Fruit fly (Drosophila melanogaster): ENCODE results near the gene Vha16-5.

Vha16-5 gene

dm6 chr2L:10689221-10690034 lies 47.4 kb downstream of the Vha16-5 start, which contains the start of gene CG7294:
Gene CG7294, minus strand, starts transcription at chr2L:10689271.
- TF ChIP-seq Dll (optimal IDR thresholded peaks at IDR 0.05) = no peak
- no peak for TF ChIP-seq psq (optimal IDR thresholded peaks at IDR 0.05)
- no peak for TF ChIP-seq CG8478 (optimal IDR thresholded peaks at IDR 0.05)
- no peak for TF ChIP-seq pan (optimal IDR thresholded peaks at IDR 0.05)
- no peak for TF ChIP-seq usp (GFP tag; optimal IDR thresholded peaks at IDR 0.05)
- no peak for TF ChIP-seq EcR (GFP tag; optimal IDR thresholded peaks at IDR 0.05)

DNA sequence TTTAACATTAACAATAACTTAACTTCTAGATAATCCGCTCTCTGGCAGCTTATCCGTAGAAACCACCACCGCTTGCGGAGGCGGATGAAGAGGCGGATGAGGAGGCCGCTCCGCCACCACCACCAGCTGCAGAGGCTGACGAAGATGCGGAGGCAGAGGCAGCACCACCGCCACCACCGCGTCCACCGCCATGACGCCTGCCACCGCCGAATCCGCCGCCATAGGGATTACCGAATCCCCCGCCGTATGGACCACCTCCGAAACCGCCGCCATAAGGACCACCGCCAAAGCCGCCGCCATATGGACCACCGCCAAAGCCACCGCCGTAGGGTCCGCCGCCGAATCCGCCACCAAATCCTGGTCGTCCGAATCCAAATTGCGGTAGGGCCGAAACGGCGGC lies 48.1 kb downstream of the Vha16-5 start:
- TF ChIP-seq psq (optimal IDR thresholded peaks at IDR 0.05) = no peak

dm6 chr2L:10687794-10688185 lies 49.1 kb downstream of the Vha16-5 start:
- TF ChIP-seq pan (optimal IDR thresholded peaks at IDR 0.05) = no peak
- TF ChIP-seq EcR (GFP tag; optimal IDR thresholded peaks at IDR 0.05) = no peak
- TF ChIP-seq psq (optimal IDR thresholded peaks at IDR 0.05) = no peak
- no peak for TF ChIP-seq CG8478 (optimal IDR thresholded peaks at IDR 0.05)
- TF ChIP-seq usp (GFP tag; optimal IDR thresholded peaks at IDR 0.05) = no peak

dm6 chr2L:10687009-10687793 lies 49.6 kb downstream of the Vha16-5 start, which contains the start of gene CG7296:
Gene CG7296, minus strand, starts transcription at chr2L:10687066.
- TF ChIP-seq pan (optimal IDR thresholded peaks at IDR 0.05) (no peak), usp (GFP tag; optimal IDR thresholded peaks at IDR 0.05) (no peak), CG8478 (optimal IDR thresholded peaks at IDR 0.05) (no peak), EcR (GFP tag; optimal IDR thresholded peaks at IDR 0.05) (no peak), psq (optimal IDR thresholded peaks at IDR 0.05) (no peak), Dll (optimal IDR thresholded peaks at IDR 0.05) (no peak)

All from whole organism.